Fruit fly (Drosophila melanogaster) whole organism, embryonic: ENCODE measurements around the gene Sap30.

Experiments used
- Aef1 ChIP-seq: fragments of 200-800 bp; sonication (Bioruptor generic); IDR thresholded peaks from 3 replicates; pipeline ENCODE4 v1.3.6; 2022; ENCODE audit warnings: missing biosample characterization, missing genetic modification characterization
- B-H2 ChIP-seq: fragments of 200-800 bp; sonication (Bioruptor generic); optimal IDR thresholded peaks from 2 replicates; lab custom pipeline; 2018; ENCODE audit warnings: missing biosample characterization, mild to moderate bottlenecking, missing genetic modification characterization
- BtbVII ChIP-seq: fragments of 200-800 bp; sonication (Bioruptor generic); optimal IDR thresholded peaks from 3 replicates; lab custom pipeline; 2017; ENCODE audit warnings: missing biosample characterization, mild to moderate bottlenecking, missing genetic modification characterization
- CG10147 ChIP-seq: fragments of 200-800 bp; sonication (Bioruptor generic); optimal IDR thresholded peaks from 2 replicates; lab custom pipeline; 2019; ENCODE audit warnings: missing biosample characterization, mild to moderate bottlenecking, missing genetic modification characterization, moderate library complexity
- CG10267 ChIP-seq: fragments of 200-800 bp; sonication (Bioruptor generic); optimal IDR thresholded peaks from 2 replicates; lab custom pipeline; 2018; ENCODE audit warnings: missing biosample characterization, mild to moderate bottlenecking, missing genetic modification characterization, moderate library complexity
- CG10431 ChIP-seq: fragments of 200-800 bp; sonication (Bioruptor generic); optimal IDR thresholded peaks from 3 replicates; lab custom pipeline; 2018; ENCODE audit warnings: missing biosample characterization, mild to moderate bottlenecking, missing genetic modification characterization
- CG13287 ChIP-seq: fragments of 200-800 bp; sonication (Bioruptor generic); IDR thresholded peaks from 2 replicates; pipeline ENCODE4 v1.3.6; 2022; ENCODE audit warnings: missing biosample characterization, missing genetic modification characterization; ENCODE audit not compliant: partially characterized antibody
- CG1529 ChIP-seq: fragments of 200-800 bp; sonication (Bioruptor generic); optimal IDR thresholded peaks from 3 replicates; lab custom pipeline; 2018; ENCODE audit warnings: missing biosample characterization, missing genetic modification characterization
- CG17802 ChIP-seq: fragments of 200-800 bp; sonication (Bioruptor generic); optimal IDR thresholded peaks from 2 replicates; lab custom pipeline; 2018; ENCODE audit warnings: missing biosample characterization, mild to moderate bottlenecking, missing genetic modification characterization, moderate library complexity
- CG18764 ChIP-seq: fragments of 200-800 bp; sonication (Bioruptor generic); optimal IDR thresholded peaks from 3 replicates; lab custom pipeline; 2016; ENCODE audit warnings: missing biosample characterization, missing genetic modification characterization
- CG34376 ChIP-seq: fragments of 200-800 bp; sonication (Bioruptor generic); optimal IDR thresholded peaks from 2 replicates; lab custom pipeline; 2018; ENCODE audit warnings: missing biosample characterization, mild to moderate bottlenecking, missing genetic modification characterization
- CG3995 ChIP-seq: fragments of 200-800 bp; sonication (Bioruptor generic); optimal IDR thresholded peaks from 3 replicates; lab custom pipeline; 2016; ENCODE audit warnings: missing biosample characterization, missing genetic modification characterization
- CG7839 ChIP-seq: fragments of 200-800 bp; sonication (Bioruptor generic); optimal IDR thresholded peaks from 3 replicates; lab custom pipeline; 2018; ENCODE audit warnings: missing biosample characterization, mild to moderate bottlenecking, missing genetic modification characterization, moderate library complexity
- CHES-1-like ChIP-seq: fragments of 200-800 bp; sonication (Bioruptor generic); optimal IDR thresholded peaks from 2 replicates; lab custom pipeline; 2016; ENCODE audit warnings: missing biosample characterization, missing genetic modification characterization
- D19A ChIP-seq: fragments of 200-800 bp; optimal IDR thresholded peaks from 3 replicates; lab custom pipeline; 2019; ENCODE audit warnings: missing biosample characterization, mild to moderate bottlenecking, missing genetic modification characterization, moderate library complexity
- Dip2 ChIP-seq: fragments of 200-800 bp; sonication (Bioruptor generic); IDR thresholded peaks from 2 replicates; pipeline ENCODE4 v1.3.6; 2022; ENCODE audit warnings: missing biosample characterization, missing genetic modification characterization
- Dp ChIP-seq: fragments of 200-800 bp; sonication (Bioruptor generic); optimal IDR thresholded peaks from 2 replicates; lab custom pipeline; 2018; ENCODE audit warnings: missing biosample characterization, mild to moderate bottlenecking, missing genetic modification characterization, moderate library complexity
- Dref ChIP-seq: fragments of 200-800 bp; sonication (Bioruptor generic); IDR thresholded peaks from 2 replicates; pipeline ENCODE4 v1.3.6; 2022; ENCODE audit warnings: missing biosample characterization, missing genetic modification characterization
- ERR ChIP-seq: fragments of 200-800 bp; sonication (Bioruptor generic); optimal IDR thresholded peaks from 2 replicates; lab custom pipeline; 2016; ENCODE audit warnings: missing biosample characterization, missing genetic modification characterization
- Elba2 ChIP-seq: fragments of 200-800 bp; sonication (Bioruptor generic); optimal IDR thresholded peaks from 3 replicates; lab custom pipeline; 2016; ENCODE audit warnings: missing biosample characterization, missing genetic modification characterization
- Hsf ChIP-seq: fragments of 200-800 bp; sonication (Bioruptor generic); optimal IDR thresholded peaks from 3 replicates; lab custom pipeline; 2016; ENCODE audit warnings: missing biosample characterization, missing genetic modification characterization
- Kr ChIP-seq: fragments of 200-800 bp; sonication (Bioruptor generic); optimal IDR thresholded peaks from 2 replicates; lab custom pipeline; 2017; ENCODE audit warnings: missing biosample characterization, mild to moderate bottlenecking, missing genetic modification characterization
- Pdp1 ChIP-seq, 2 experiments: fragments of 200-800 bp; sonication (Bioruptor generic); optimal IDR thresholded peaks; 3 replicates each; lab custom pipeline; 2016; ENCODE audit warnings: missing biosample characterization in 2 of 2, missing genetic modification characterization in 2 of 2, mild to moderate bottlenecking in 1 of 2, moderate library complexity in 1 of 2
- Sox100B ChIP-seq: fragments of 200-800 bp; sonication (Bioruptor generic); optimal IDR thresholded peaks from 3 replicates; lab custom pipeline; 2018; ENCODE audit warnings: missing biosample characterization, mild to moderate bottlenecking, missing genetic modification characterization
- Sry-δ ChIP-seq: fragments of 200-800 bp; sonication (Bioruptor generic); optimal IDR thresholded peaks from 2 replicates; lab custom pipeline; 2016; ENCODE audit warnings: missing biosample characterization, missing genetic modification characterization
- Stat92E ChIP-seq, 3 experiments: fragments of >200 bp in 2 of 3; fragments of 200-800 bp in 1 of 3; sonication (Bioruptor generic) in 1 of 3; optimal IDR thresholded peaks; 2 replicates each; lab custom pipeline; 2017 to 2019; ENCODE audit warnings: missing biosample characterization in 3 of 3, missing genetic modification characterization in 3 of 3, mild to moderate bottlenecking in 1 of 3, moderate library complexity in 1 of 3
- Vsx1 ChIP-seq: fragments of 200-800 bp; sonication (Bioruptor generic); optimal IDR thresholded peaks from 2 replicates; lab custom pipeline; 2017; ENCODE audit warnings: missing biosample characterization, mild to moderate bottlenecking, missing genetic modification characterization, missing genetic modification reagents
- ato ChIP-seq: fragments of 200-800 bp; sonication (Bioruptor generic); IDR thresholded peaks from 2 replicates; pipeline ENCODE4 v1.3.6; 2022; ENCODE audit warnings: missing biosample characterization, missing genetic modification characterization; ENCODE audit not compliant: partially characterized antibody
- bowl ChIP-seq: fragments of 200-800 bp; sonication (Bioruptor generic); IDR thresholded peaks from 2 replicates; pipeline ENCODE4 v1.3.6; 2022; ENCODE audit warnings: missing biosample characterization, missing genetic modification characterization
- br ChIP-seq: fragments of >200 bp; optimal IDR thresholded peaks from 2 replicates; lab custom pipeline; 2017
- chm ChIP-seq: fragments of 200-800 bp; sonication (Bioruptor generic); IDR thresholded peaks from 2 replicates; pipeline ENCODE4 v1.3.6; 2022; ENCODE audit warnings: missing biosample characterization, missing genetic modification characterization
- disco-r ChIP-seq: fragments of 200-800 bp; sonication (Bioruptor generic); optimal IDR thresholded peaks from 2 replicates; lab custom pipeline; 2016; ENCODE audit warnings: missing biosample characterization, missing genetic modification characterization
- grn ChIP-seq: fragments of 200-800 bp; sonication (Bioruptor generic); optimal IDR thresholded peaks from 3 replicates; lab custom pipeline; 2017; ENCODE audit warnings: missing biosample characterization, missing genetic modification characterization
- jigr1 ChIP-seq: fragments of 200-800 bp; sonication (Bioruptor generic); IDR thresholded peaks from 3 replicates; pipeline ENCODE4 v1.3.6; 2022; ENCODE audit warnings: missing biosample characterization, missing genetic modification characterization
- knrl ChIP-seq: fragments of 200-800 bp; sonication (Bioruptor generic); IDR thresholded peaks from 3 replicates; pipeline ENCODE4 v1.3.6; 2022; ENCODE audit warnings: missing biosample characterization, missing genetic modification characterization; ENCODE audit not compliant: partially characterized antibody
- lilli ChIP-seq: fragments of 200-800 bp; sonication (Bioruptor generic); optimal IDR thresholded peaks from 3 replicates; lab custom pipeline; 2016; ENCODE audit warnings: missing biosample characterization, missing genetic modification characterization
- odd ChIP-seq: fragments of 200-800 bp; sonication (Bioruptor generic); optimal IDR thresholded peaks from 2 replicates; lab custom pipeline; 2017; ENCODE audit warnings: missing biosample characterization, mild to moderate bottlenecking, missing genetic modification characterization
- sd ChIP-seq: fragments of 200-800 bp; sonication (Bioruptor generic); optimal IDR thresholded peaks from 3 replicates; lab custom pipeline; 2018; ENCODE audit warnings: missing biosample characterization, mild to moderate bottlenecking, missing genetic modification characterization, moderate library complexity
- shn ChIP-seq: fragments of 200-800 bp; sonication (Bioruptor generic); optimal IDR thresholded peaks from 3 replicates; lab custom pipeline; 2016; ENCODE audit warnings: missing biosample characterization, missing genetic modification characterization
- sim ChIP-seq: fragments of 200-800 bp; sonication (Bioruptor generic); IDR thresholded peaks from 2 replicates; pipeline ENCODE4 v1.3.6; 2022; ENCODE audit warnings: missing biosample characterization, missing genetic modification characterization
- sisA ChIP-seq: fragments of 200-800 bp; sonication (Bioruptor generic); IDR thresholded peaks from 2 replicates; pipeline ENCODE4 v1.3.6; 2022; ENCODE audit warnings: missing biosample characterization, missing genetic modification characterization
- sr ChIP-seq: fragments of 200-800 bp; sonication (Bioruptor generic); IDR thresholded peaks from 3 replicates; pipeline ENCODE4 v1.3.6; 2022; ENCODE audit warnings: missing biosample characterization, missing genetic modification characterization
- stwl ChIP-seq: fragments of 200-800 bp; sonication (Bioruptor generic); optimal IDR thresholded peaks from 3 replicates; lab custom pipeline; 2018; ENCODE audit warnings: missing biosample characterization, mild to moderate bottlenecking, missing genetic modification characterization, moderate library complexity
- sug ChIP-seq: fragments of 200-800 bp; optimal IDR thresholded peaks from 2 replicates; lab custom pipeline; 2019; ENCODE audit warnings: missing biosample characterization, mild to moderate bottlenecking, missing genetic modification characterization, moderate library complexity
- toy ChIP-seq: fragments of 200-800 bp; sonication (Bioruptor generic); IDR thresholded peaks from 2 replicates; pipeline ENCODE4 v1.3.6; 2022; ENCODE audit warnings: missing biosample characterization, missing genetic modification characterization
- twi ChIP-seq: fragments of 200-800 bp; optimal IDR thresholded peaks from 2 replicates; lab custom pipeline; 2019; ENCODE audit warnings: missing biosample characterization, mild to moderate bottlenecking, missing genetic modification characterization, moderate library complexity
- tx ChIP-seq: fragments of 200-800 bp; sonication (Bioruptor generic); optimal IDR thresholded peaks from 2 replicates; lab custom pipeline; 2016; ENCODE audit warnings: missing biosample characterization, missing genetic modification characterization
- unpg ChIP-seq: fragments of 200-800 bp; sonication (Bioruptor generic); optimal IDR thresholded peaks from 3 replicates; lab custom pipeline; 2018; ENCODE audit warnings: missing biosample characterization, mild to moderate bottlenecking, missing genetic modification characterization, moderate library complexity
- zen2 ChIP-seq: fragments of 200-800 bp; sonication (Bioruptor generic); IDR thresholded peaks from 3 replicates; pipeline ENCODE4 v1.3.6; 2022; ENCODE audit warnings: missing biosample characterization, missing genetic modification characterization; ENCODE audit not compliant: partially characterized antibody

Gene Sap30

DNA sequence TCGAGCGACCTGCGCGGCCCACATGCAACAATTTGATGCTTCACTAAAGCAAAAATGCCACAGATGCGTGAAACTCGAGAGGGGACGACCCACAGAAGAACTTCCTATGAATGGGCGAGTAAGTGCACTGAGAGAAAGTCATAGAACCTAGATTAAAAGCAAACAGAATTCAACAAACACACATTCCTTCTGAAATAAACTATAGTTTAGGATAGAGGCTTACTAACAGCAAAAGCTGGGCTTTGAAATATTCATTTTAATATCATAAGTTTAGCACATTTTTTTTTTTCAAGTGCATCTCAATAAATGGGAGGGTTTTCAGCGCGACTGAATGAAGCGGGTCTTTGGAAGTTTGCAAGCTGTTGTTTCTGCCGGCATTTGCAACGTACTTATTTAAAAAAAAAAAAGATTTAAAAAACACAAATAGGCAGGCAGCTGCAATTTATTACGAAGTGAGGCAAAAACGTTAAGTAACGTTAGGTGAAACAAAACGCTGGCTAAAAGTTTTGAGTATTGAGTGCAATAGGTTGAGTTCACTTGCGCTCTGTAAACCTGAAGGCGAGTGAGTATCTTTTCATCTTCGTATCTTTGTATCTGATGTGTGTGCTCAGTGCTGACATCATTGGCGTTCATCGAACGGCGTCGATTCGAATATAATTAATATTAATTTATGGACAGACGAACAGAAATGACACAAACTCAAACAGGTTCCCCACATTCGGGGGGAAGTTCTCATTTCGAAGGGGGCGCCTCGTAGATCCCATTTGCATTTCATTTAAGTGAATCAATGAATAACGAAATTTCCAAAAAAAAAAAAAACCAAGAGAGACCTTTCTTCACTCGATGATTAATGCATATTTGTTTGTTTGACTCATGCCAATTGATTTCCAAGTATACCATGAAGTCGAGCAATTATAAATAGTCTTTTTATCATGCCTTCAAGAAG is 13.9 kb upstream of the Sap30 start (continued):
- TF ChIP-seq Kr (no peak), Hsf (peak; percentile 33), Dp (GFP tag; lab: Kevin White, UChicago) (no peak), BtbVII (GFP tag; lab: Kevin White, UChicago) (no peak), knrl (GFP tag; lab: Robert Waterston, UW) (no peak), ato (GFP tag; lab: Robert Waterston, UW) (no peak), CG18764 (GFP tag; lab: Kevin White, UChicago) (peak; percentile 31), br (no peak), jigr1 (0 out of 3 replicates have a peak, but pooled peaks have one; percentile 21), Aef1 (peak; percentile 35; the same call in 2 of the 3 replicates), CG7839 (tag; lab: Kevin White, UChicago) (peak; percentile 75), B-H2 (GFP tag; lab: Kevin White, UChicago) (no peak), CG3995 (GFP tag; lab: Kevin White, UChicago) (no peak), lilli (GFP tag; lab: Kevin White, UChicago) (peak; percentile 42), CG17802 (tag; lab: Kevin White, UChicago) (peak; percentile 30), toy (GFP tag; lab: Robert Waterston, UW) (no peak), ERR (peak; percentile 15), stwl (tag; lab: Kevin White, UChicago) (peak; percentile 1), tx (no peak), sr (GFP tag; lab: Robert Waterston, UW) (no peak), CHES-1-like (GFP tag; lab: Kevin White, UChicago) (no peak), chm (peak; percentile 81; the same call in 1 of the 2 replicates), Sry-δ (GFP tag; lab: Kevin White, UChicago) (peak; percentile 22), CG10267 (peak; percentile 62), disco-r (GFP tag; lab: Kevin White, UChicago) (no peak), Pdp1 (GFP tag; optimal IDR thresholded peaks at IDR 0.05; lab: Kevin White, UChicago) (peak; percentile 60 to 66), Sox100B (GFP tag; lab: Kevin White, UChicago) (peak; percentile 12), bowl (GFP tag; lab: Robert Waterston, UW) (0 out of 2 replicates have a peak, but pooled peaks have one; percentile 42), sd (no peak), twi (no peak), odd (GFP tag; lab: Kevin White, UChicago) (no peak), Dip2 (no peak), CG1529 (GFP tag; lab: Kevin White, UChicago) (no peak), unpg (GFP tag; lab: Kevin White, UChicago) (peak; percentile 43), sug (tag; lab: Kevin White, UChicago) (no peak), CG13287 (no peak), Dref (no peak), grn (GFP tag; lab: Kevin White, UChicago) (no peak), zen2 (GFP tag; lab: Robert Waterston, UW) (no peak), sim (GFP tag; lab: Robert Waterston, UW) (peak; percentile 48; the same call in 1 of the 2 replicates), sisA (GFP tag; lab: Robert Waterston, UW) (peak; percentile 77), Stat92E (GFP tag; optimal IDR thresholded peaks at IDR 0.05; lab: Kevin White, UChicago) (no peak), Elba2 (GFP tag; lab: Kevin White, UChicago) (no peak), CG10147 (GFP tag; lab: Kevin White, UChicago) (no peak), D19A (tag; lab: Kevin White, UChicago) (peak; percentile 54), CG34376 (GFP tag; lab: Kevin White, UChicago) (no peak), shn (no peak), Vsx1 (no peak), CG10431 (GFP tag; lab: Kevin White, UChicago) (no peak)
